Fruit fly (Drosophila melanogaster) whole organism, prepupa: ENCODE data around the gene CG13012.
A peak's percentile ranks its signal among the peaks of the same experiment; 100 is the strongest.

Experiments used
- Blimp-1 ChIP-seq: fragments of 200-800 bp; sonication (Bioruptor generic); optimal IDR thresholded peaks from 3 replicates; lab custom pipeline; 2017; ENCODE audit warnings: missing biosample characterization, missing genetic modification characterization, mild to moderate bottlenecking, moderate library complexity, missing genetic modification reagents
- CG11294 ChIP-seq: fragments of 200-800 bp; sonication (Bioruptor generic); IDR thresholded peaks from 2 replicates; pipeline ENCODE4 v1.3.6; 2022; ENCODE audit warnings: missing biosample characterization, missing genetic modification characterization
- CG11762 ChIP-seq: fragments of 200-800 bp; sonication (Bioruptor generic); optimal IDR thresholded peaks from 3 replicates; lab custom pipeline; 2016; ENCODE audit warnings: missing biosample characterization, missing genetic modification characterization; ENCODE audit not compliant: insufficient read depth
- CG11902 ChIP-seq: fragments of 200-800 bp; sonication (Bioruptor generic); optimal IDR thresholded peaks from 3 replicates; lab custom pipeline; 2016; ENCODE audit warnings: missing biosample characterization, missing genetic modification characterization
- CG15336 ChIP-seq: fragments of 200-800 bp; sonication (Bioruptor generic); IDR thresholded peaks from 2 replicates; pipeline ENCODE4 v1.3.6; 2022; ENCODE audit warnings: missing biosample characterization, missing genetic modification characterization
- CG1621 ChIP-seq: fragments of 200-800 bp; sonication (Bioruptor generic); optimal IDR thresholded peaks from 3 replicates; lab custom pipeline; 2018; ENCODE audit warnings: missing biosample characterization, mild to moderate bottlenecking, missing genetic modification characterization
- CG32006 ChIP-seq: fragments of 200-800 bp; sonication (Bioruptor generic); optimal IDR thresholded peaks from 3 replicates; lab custom pipeline; 2017; ENCODE audit warnings: missing biosample characterization, mild to moderate bottlenecking, missing genetic modification characterization
- CG34406 ChIP-seq: fragments of 200-800 bp; sonication (Bioruptor generic); optimal IDR thresholded peaks from 3 replicates; lab custom pipeline; 2016; ENCODE audit warnings: missing biosample characterization, missing genetic modification characterization
- CG3919 ChIP-seq: fragments of 200-800 bp; sonication (Bioruptor generic); optimal IDR thresholded peaks from 3 replicates; lab custom pipeline; 2016; ENCODE audit warnings: missing biosample characterization, missing genetic modification characterization
- CG6163 ChIP-seq: fragments of 200-800 bp; sonication (Bioruptor generic); IDR thresholded peaks from 3 replicates; pipeline ENCODE4 v1.3.6; 2022; ENCODE audit warnings: missing biosample characterization, missing genetic modification characterization
- CG6276 ChIP-seq: fragments of 200-800 bp; sonication (Bioruptor generic); optimal IDR thresholded peaks from 2 replicates; lab custom pipeline; 2017; ENCODE audit warnings: missing biosample characterization, mild to moderate bottlenecking, missing genetic modification characterization
- CG6792 ChIP-seq: fragments of 200-800 bp; sonication (Bioruptor generic); optimal IDR thresholded peaks from 3 replicates; lab custom pipeline; 2016; ENCODE audit warnings: missing biosample characterization, missing genetic modification characterization
- CG6808 ChIP-seq: fragments of 200-800 bp; sonication (Bioruptor generic); optimal IDR thresholded peaks from 3 replicates; lab custom pipeline; 2017; ENCODE audit warnings: missing biosample characterization, missing genetic modification characterization, mild to moderate bottlenecking, moderate library complexity, missing genetic modification reagents
- CG6854 ChIP-seq: fragments of 200-800 bp; sonication (Bioruptor generic); optimal IDR thresholded peaks from 2 replicates; lab custom pipeline; 2017; ENCODE audit warnings: missing biosample characterization, mild to moderate bottlenecking, missing genetic modification characterization
- CG8119 ChIP-seq: fragments of 200-800 bp; sonication (Bioruptor generic); IDR thresholded peaks from 3 replicates; pipeline ENCODE4 v1.3.6; 2022; ENCODE audit warnings: missing biosample characterization, missing genetic modification characterization
- CG8319 ChIP-seq: fragments of 200-800 bp; sonication (Bioruptor generic); optimal IDR thresholded peaks from 3 replicates; lab custom pipeline; 2016; ENCODE audit warnings: missing biosample characterization, missing genetic modification characterization
- CG8632 ChIP-seq: fragments of 200-800 bp; sonication (Bioruptor generic); optimal IDR thresholded peaks from 3 replicates; lab custom pipeline; 2016; ENCODE audit warnings: missing biosample characterization, missing genetic modification characterization
- CG9139 ChIP-seq: fragments of 200-800 bp; sonication (Bioruptor generic); optimal IDR thresholded peaks from 3 replicates; lab custom pipeline; 2017; ENCODE audit warnings: missing biosample characterization, mild to moderate bottlenecking, missing genetic modification characterization
- Eip78C ChIP-seq: fragments of 200-800 bp; sonication (Bioruptor generic); peaks from one replicate; lab custom pipeline; 2016; ENCODE audit warnings: missing biosample characterization, missing genetic modification characterization
- Ets21C ChIP-seq: fragments of 200-800 bp; sonication (Bioruptor generic); optimal IDR thresholded peaks from 3 replicates; lab custom pipeline; 2016; ENCODE audit warnings: missing biosample characterization, missing genetic modification characterization
- Gug ChIP-seq: fragments of 200-800 bp; sonication (Bioruptor generic); IDR thresholded peaks from 2 replicates; pipeline ENCODE4 v1.3.6; 2022; ENCODE audit warnings: missing biosample characterization, missing genetic modification characterization
- Hr4 ChIP-seq: fragments of 200-800 bp; sonication (Bioruptor generic); optimal IDR thresholded peaks from 3 replicates; lab custom pipeline; 2016; ENCODE audit warnings: missing biosample characterization, missing genetic modification characterization
- Met ChIP-seq: fragments of 200-800 bp; sonication (Bioruptor generic); optimal IDR thresholded peaks from 3 replicates; lab custom pipeline; 2016; ENCODE audit warnings: missing biosample characterization, missing genetic modification characterization
- Smox ChIP-seq: fragments of 200-800 bp; sonication (Bioruptor generic); optimal IDR thresholded peaks from 3 replicates; lab custom pipeline; 2016; ENCODE audit warnings: missing biosample characterization, missing genetic modification characterization
- Sox14 ChIP-seq: fragments of 200-800 bp; sonication (Bioruptor generic); optimal IDR thresholded peaks from 3 replicates; lab custom pipeline; 2016; ENCODE audit warnings: missing biosample characterization, missing genetic modification characterization
- achi ChIP-seq: fragments of 200-800 bp; sonication (Bioruptor generic); optimal IDR thresholded peaks from 3 replicates; lab custom pipeline; 2016; ENCODE audit warnings: missing biosample characterization, missing genetic modification characterization
- dac ChIP-seq: fragments of 200-800 bp; sonication (Bioruptor generic); optimal IDR thresholded peaks from 2 replicates; lab custom pipeline; 2017; ENCODE audit warnings: missing biosample characterization, mild to moderate bottlenecking, missing genetic modification characterization
- dsx ChIP-seq: fragments of 200-800 bp; optimal IDR thresholded peaks from 3 replicates; lab custom pipeline; 2019; ENCODE audit warnings: missing biosample characterization, mild to moderate bottlenecking, missing genetic modification characterization, moderate library complexity; ENCODE audit not compliant: poor library complexity, severe bottlenecking
- fd59A ChIP-seq: fragments of 200-800 bp; sonication (Bioruptor generic); optimal IDR thresholded peaks from 2 replicates; lab custom pipeline; 2017; ENCODE audit warnings: missing biosample characterization, mild to moderate bottlenecking, missing genetic modification characterization, missing genetic modification reagents
- lz ChIP-seq: fragments of 200-800 bp; sonication (Bioruptor generic); optimal IDR thresholded peaks from 3 replicates; lab custom pipeline; 2016; ENCODE audit warnings: missing biosample characterization, missing genetic modification characterization
- net ChIP-seq: fragments of 200-800 bp; sonication (Bioruptor generic); optimal IDR thresholded peaks from 3 replicates; lab custom pipeline; 2016; ENCODE audit warnings: missing biosample characterization, missing genetic modification characterization
- pdm3 ChIP-seq: fragments of 200-800 bp; sonication (Bioruptor generic); optimal IDR thresholded peaks from 3 replicates; lab custom pipeline; 2016; ENCODE audit warnings: missing biosample characterization, missing genetic modification characterization
- topi ChIP-seq: fragments of 200-800 bp; sonication (Bioruptor generic); optimal IDR thresholded peaks from 3 replicates; lab custom pipeline; 2016; ENCODE audit warnings: missing biosample characterization, missing genetic modification characterization
- vri ChIP-seq: fragments of 200-800 bp; sonication (Bioruptor generic); optimal IDR thresholded peaks from 3 replicates; lab custom pipeline; 2016; ENCODE audit warnings: missing biosample characterization, mild to moderate bottlenecking, missing genetic modification characterization

The CG13012 gene

DNA sequence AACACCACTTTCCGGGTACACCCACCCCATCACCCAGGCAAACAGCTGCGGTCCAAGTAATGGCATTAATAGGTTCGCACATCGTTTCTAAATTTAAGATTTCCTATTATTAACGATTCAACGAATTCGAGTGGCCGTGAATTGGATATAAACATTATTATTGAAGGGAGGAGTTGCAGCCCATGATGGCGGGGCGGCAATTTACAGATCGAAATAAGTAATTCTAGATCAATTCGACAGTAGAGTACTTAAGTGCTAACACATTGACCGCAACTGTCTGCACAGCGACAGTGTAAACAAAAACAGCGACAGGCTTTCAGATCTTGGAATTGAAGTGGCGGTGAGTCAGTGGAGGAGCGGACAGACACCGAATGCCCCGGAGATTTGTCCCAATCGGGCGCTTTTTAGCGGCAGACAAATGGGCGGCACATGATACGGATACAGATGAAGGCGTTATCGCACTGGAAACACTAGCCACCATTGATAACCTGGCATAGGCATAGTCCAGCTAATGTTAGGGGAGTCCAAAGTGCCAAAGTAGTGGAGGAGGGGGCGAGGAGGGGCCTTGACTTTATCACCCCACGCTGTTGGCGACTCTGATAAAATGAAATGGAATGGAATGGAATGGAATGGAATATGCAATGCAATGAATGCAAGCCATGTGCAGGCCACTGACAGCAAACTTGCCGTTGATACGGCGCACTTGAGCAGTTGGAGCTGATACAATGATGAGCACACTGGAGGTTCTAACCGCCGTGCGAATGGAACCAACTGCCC lies 43.2 kb downstream of the CG13012 start (continued):
- TF ChIP-seq Gug (GFP tag; lab: Robert Waterston, UW) (0 out of 2 replicates have a peak, but pooled peaks have one; percentile 28), CG8319 (GFP tag; lab: Kevin White, UChicago) (no peak), CG8119 (GFP tag; lab: Robert Waterston, UW) (0 out of 3 replicates have a peak, but pooled peaks have one; percentile 27), CG6854 (GFP tag; lab: Kevin White, UChicago) (no peak), Smox (GFP tag; lab: Kevin White, UChicago) (no peak), CG11902 (GFP tag; lab: Kevin White, UChicago) (no peak), Sox14 (GFP tag; lab: Kevin White, UChicago) (no peak), CG8632 (GFP tag; lab: Kevin White, UChicago) (no peak), lz (no peak), Eip78C (GFP tag; lab: Kevin White, UChicago) (peak; percentile 64), CG15336 (peak; percentile 36; the same call in 1 of the 2 replicates), CG1621 (tag; lab: Kevin White, UChicago) (no peak), CG9139 (no peak), net (GFP tag; lab: Kevin White, UChicago) (peak; percentile 22), CG6808 (GFP tag; lab: Kevin White, UChicago) (peak; percentile 70), CG11294 (GFP tag; lab: Robert Waterston, UW) (peak; percentile 15; the same call in 1 of the 2 replicates)

DNA sequence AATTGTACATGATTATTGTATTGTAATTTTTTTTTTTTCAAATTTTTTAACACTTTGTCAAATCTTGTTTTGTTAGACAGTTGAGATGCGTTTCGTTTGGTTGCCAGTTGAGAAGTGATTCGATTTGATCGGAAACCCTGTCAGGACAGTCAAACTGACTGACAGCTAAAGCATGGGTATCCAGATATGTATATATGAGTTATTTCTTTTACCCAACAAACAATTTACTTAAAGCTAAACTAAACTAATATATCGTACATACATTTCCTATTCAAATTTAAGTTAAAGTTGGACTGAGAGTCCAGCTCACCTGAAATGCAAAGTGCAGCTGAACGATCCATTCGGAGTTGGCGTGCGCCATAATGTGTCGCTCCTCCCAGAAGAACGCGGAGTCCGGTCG lies 44.4 kb downstream of the CG13012 start, which contains the start of gene CG9777:
Gene CG9777, minus strand, starts transcription at position 101 of the 400 bp plus-strand sequence.
- TF ChIP-seq CG11762 (GFP tag; lab: Kevin White, UChicago) (no peak), CG15336 (no peak), CG32006 (GFP tag; lab: Kevin White, UChicago) (no peak), topi (no peak), dsx (GFP tag; lab: Kevin White, UChicago) (no peak), vri (GFP tag; lab: Kevin White, UChicago) (no peak), Met (GFP tag; lab: Kevin White, UChicago) (no peak), achi (no peak), pdm3 (GFP tag; lab: Kevin White, UChicago) (no peak), CG6163 (GFP tag; lab: Robert Waterston, UW) (no peak), Smox (GFP tag; lab: Kevin White, UChicago) (no peak), CG6792 (GFP tag; lab: Kevin White, UChicago) (no peak), CG34406 (GFP tag; lab: Kevin White, UChicago) (no peak), Hr4 (no peak)

DNA sequence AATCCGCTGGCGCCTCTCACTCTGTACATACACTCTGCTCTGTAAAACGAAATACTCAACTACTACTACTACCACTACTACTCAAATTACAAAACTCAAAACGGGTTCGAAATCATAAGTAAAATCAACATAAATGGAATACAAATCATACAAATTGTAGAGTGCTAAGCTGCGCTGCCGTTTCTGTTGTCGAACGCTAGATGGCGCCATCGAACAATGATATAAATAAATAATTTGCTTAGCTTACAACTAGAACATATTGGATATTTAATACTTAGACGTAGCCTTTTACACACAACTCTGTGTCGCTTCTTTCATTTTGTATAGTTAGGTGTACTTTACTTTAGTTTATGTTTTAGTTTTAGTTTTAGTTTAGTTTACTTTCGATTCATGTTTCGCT lies 52.0 kb downstream of the CG13012 start:
- TF ChIP-seq fd59A (GFP tag; lab: Kevin White, UChicago) (no peak), lz (no peak), achi (no peak), CG3919 (GFP tag; lab: Kevin White, UChicago) (no peak), Ets21C (GFP tag; lab: Kevin White, UChicago) (no peak), dac (GFP tag; lab: Kevin White, UChicago) (no peak), CG8632 (GFP tag; lab: Kevin White, UChicago) (no peak), CG11294 (GFP tag; lab: Robert Waterston, UW) (no peak), CG15336 (no peak), Gug (GFP tag; lab: Robert Waterston, UW) (no peak), Sox14 (GFP tag; lab: Kevin White, UChicago) (no peak), CG6276 (no peak), Blimp-1 (no peak), CG11902 (GFP tag; lab: Kevin White, UChicago) (no peak), CG8119 (GFP tag; lab: Robert Waterston, UW) (no peak), CG8319 (GFP tag; lab: Kevin White, UChicago) (no peak), topi (no peak)
